Worm (Caenorhabditis elegans): Measurements from ENCODE around the gene F18G5.1.

Gene F18G5.1

ce11 chrX:9246625-9247024 lies 13.0 kb upstream of the F18G5.1 start:
- TF ChIP-seq nhr-28 (tag; optimal IDR thresholded peaks at IDR 0.05) (no peak), nhr-2 (tag; optimal IDR thresholded peaks at IDR 0.05) (no peak), sptf-1 (tag; optimal IDR thresholded peaks at IDR 0.05) (no peak), mls-2 (tag; optimal IDR thresholded peaks at IDR 0.05) (no peak), sem-2 (GFP tag; optimal IDR thresholded peaks at IDR 0.05) (no peak), ceh-39 (tag; optimal IDR thresholded peaks at IDR 0.05) (no peak), drap-1 (GFP tag; optimal IDR thresholded peaks at IDR 0.05) (no peak), blmp-1 (tag; optimal IDR thresholded peaks at IDR 0.05) (no peak), hlh-1 (tag; optimal IDR thresholded peaks at IDR 0.05) (no peak), lin-13 (tag; optimal IDR thresholded peaks at IDR 0.05) (no peak), bed-3 (GFP tag; optimal IDR thresholded peaks at IDR 0.05) (no peak)

ce11 chrX:9248083-9248805 lies 11.4 kb upstream of the F18G5.1 start:
- TF ChIP-seq lin-13 (tag; optimal IDR thresholded peaks at IDR 0.05) = no peak
- TF ChIP-seq nhr-28 (tag; optimal IDR thresholded peaks at IDR 0.05) = no peak
- TF ChIP-seq mab-5 (tag; optimal IDR thresholded peaks at IDR 0.05) = no peak
- TF ChIP-seq blmp-1 (tag; optimal IDR thresholded peaks at IDR 0.05) = no peak
- no peak for TF ChIP-seq pha-4 (tag; optimal IDR thresholded peaks at IDR 0.05)
- TF ChIP-seq nhr-12 (tag; optimal IDR thresholded peaks at IDR 0.05) = no peak
- TF ChIP-seq elt-3 (tag; optimal IDR thresholded peaks at IDR 0.05) = no peak
- TF ChIP-seq ztf-11 (tag; optimal IDR thresholded peaks at IDR 0.05) = no peak
- TF ChIP-seq nhr-2 (tag; optimal IDR thresholded peaks at IDR 0.05) = no peak

- TF ChIP-seq tbx-8 (GFP tag; optimal IDR thresholded peaks at IDR 0.05) (no peak), nhr-76 (tag; optimal IDR thresholded peaks at IDR 0.05) (no peak), nhr-12 (tag; optimal IDR thresholded peaks at IDR 0.05) (no peak), lin-13 (tag; optimal IDR thresholded peaks at IDR 0.05) (no peak), ces-1 (GFP tag; optimal IDR thresholded peaks at IDR 0.05) (no peak), ztf-11 (tag; optimal IDR thresholded peaks at IDR 0.05) (no peak), elt-3 (tag; optimal IDR thresholded peaks at IDR 0.05) (no peak), drap-1 (GFP tag; optimal IDR thresholded peaks at IDR 0.05) (no peak), unc-39 (tag; optimal IDR thresholded peaks at IDR 0.05) (no peak), lsy-2 (tag; optimal IDR thresholded peaks at IDR 0.05) (no peak), nhr-2 (tag; optimal IDR thresholded peaks at IDR 0.05) (no peak), unc-62 (GFP tag; optimal IDR thresholded peaks at IDR 0.05) (no peak), blmp-1 (tag; optimal IDR thresholded peaks at IDR 0.05) (no peak), sem-2 (GFP tag; optimal IDR thresholded peaks at IDR 0.05) (no peak), sptf-1 (tag; optimal IDR thresholded peaks at IDR 0.05) (no peak), elt-1 (tag; optimal IDR thresholded peaks at IDR 0.05; ENCODE audit: borderline replicate concordance, insufficient read depth) (no peak), pha-4 (tag; optimal IDR thresholded peaks at IDR 0.05) (no peak), flh-1 (GFP tag; optimal IDR thresholded peaks at IDR 0.05) (no peak)
These were observed 8.2 kb upstream of the F18G5.1 start, which contains the start of gene pes-8 for ce11 chrX:9251488-9251887. TSS of gene pes-8 (plus strand) at chrX:9251788.

- no peak for TF ChIP-seq nhr-76 (tag; optimal IDR thresholded peaks at IDR 0.05)
- TF ChIP-seq elt-1 (tag; optimal IDR thresholded peaks at IDR 0.05; ENCODE audit: borderline replicate concordance, insufficient read depth) = no peak
- TF ChIP-seq nhr-2 (tag; optimal IDR thresholded peaks at IDR 0.05) = no peak
- TF ChIP-seq M03D4.4 (tag; optimal IDR thresholded peaks at IDR 0.05) = no peak
These were observed 3.7 kb upstream of the F18G5.1 start for ce11 chrX:9255993-9256392.

- TF ChIP-seq lin-32 (GFP tag; optimal IDR thresholded peaks at IDR 0.05) = no peak
- TF ChIP-seq bed-3 (GFP tag; optimal IDR thresholded peaks at IDR 0.05) = no peak
- no peak for TF ChIP-seq mls-2 (tag; optimal IDR thresholded peaks at IDR 0.05)
- no peak for TF ChIP-seq mab-5 (tag; optimal IDR thresholded peaks at IDR 0.05)
- TF ChIP-seq sem-2 (GFP tag; optimal IDR thresholded peaks at IDR 0.05) = no peak
- no peak for TF ChIP-seq zip-8 (tag; optimal IDR thresholded peaks at IDR 0.05)
- no peak for TF ChIP-seq nhr-28 (tag; optimal IDR thresholded peaks at IDR 0.05)
- TF ChIP-seq lin-13 (tag; optimal IDR thresholded peaks at IDR 0.05) = no peak
- no peak for TF ChIP-seq unc-62 (GFP tag; optimal IDR thresholded peaks at IDR 0.05)
- TF ChIP-seq hlh-1 (tag; optimal IDR thresholded peaks at IDR 0.05) = no peak
- no peak for TF ChIP-seq unc-120 (tag; optimal IDR thresholded peaks at IDR 0.05; ENCODE audit: poor library complexity, severe bottlenecking)
- no peak for TF ChIP-seq ztf-11 (tag; optimal IDR thresholded peaks at IDR 0.05)
These were observed 2.1 kb downstream of the F18G5.1 start for ce11 chrX:9261626-9262189.

All from whole organism, mixed stage, embryonic.